Fruit fly (Drosophila melanogaster): ENCODE data around the gene ppk19.

ppk19 gene

dm6 chr3R:29690539-29690852 is 18.2 kb downstream of the ppk19 start (continued):
- TF ChIP-seq CG4854 (GFP tag; optimal IDR thresholded peaks at IDR 0.05) (no peak), otp (GFP tag; IDR thresholded peaks at IDR 0.05) (no peak), lab (GFP tag; optimal IDR thresholded peaks at IDR 0.05) (no peak), CG3726 (GFP tag; IDR thresholded peaks at IDR 0.05) (no peak), CG1832 (GFP tag; optimal IDR thresholded peaks at IDR 0.05) (no peak), Nf-YA (GFP tag; IDR thresholded peaks at IDR 0.05) (no peak), en (GFP tag; optimal IDR thresholded peaks at IDR 0.05) (peak; percentile 16), B-H1 (GFP tag; IDR thresholded peaks at IDR 0.05) (no peak), CG4360 (GFP tag; IDR thresholded peaks at IDR 0.05) (peak; percentile 56; the same call in 1 of the 2 replicates), CG13894 (tag; optimal IDR thresholded peaks at IDR 0.05) (no peak), Ssrp (tag; optimal IDR thresholded peaks at IDR 0.05) (peak; percentile 53), sc (optimal IDR thresholded peaks at IDR 0.05) (no peak), sc (GFP tag; optimal IDR thresholded peaks at IDR 0.05) (no peak), CG16779 (GFP tag; IDR thresholded peaks at IDR 0.05) (no peak), CG13775 (GFP tag; optimal IDR thresholded peaks at IDR 0.05) (peak; percentile 34), HHEX (GFP tag; optimal IDR thresholded peaks at IDR 0.05) (no peak), psq (GFP tag; optimal IDR thresholded peaks at IDR 0.05) (no peak), CG17568 (GFP tag; optimal IDR thresholded peaks at IDR 0.05) (peak; percentile 8), ap (GFP tag; IDR thresholded peaks at IDR 0.05) (no peak), vvl (GFP tag; IDR thresholded peaks at IDR 0.05) (peak; percentile 74), pan (optimal IDR thresholded peaks at IDR 0.05) (no peak), pan (GFP tag; optimal IDR thresholded peaks at IDR 0.05 in 1 of 2, IDR thresholded peaks at IDR 0.05 in 1 of 2) (no peak), lmd (GFP tag; IDR thresholded peaks at IDR 0.05) (peak; percentile 39; the same call in 1 of the 2 replicates), CG7556 (GFP tag; optimal IDR thresholded peaks at IDR 0.05) (peak; percentile 46), CG15696 (tag; optimal IDR thresholded peaks at IDR 0.05) (peak; percentile 28), bab2 (GFP tag; optimal IDR thresholded peaks at IDR 0.05) (peak; percentile 28), Aef1 (GFP tag; IDR thresholded peaks at IDR 0.05) (peak; percentile 29; the same call in 1 of the 3 replicates), Ada2b (GFP tag; IDR thresholded peaks at IDR 0.05) (peak; percentile 58), NfI (GFP tag; optimal IDR thresholded peaks at IDR 0.05) (peak; percentile 7), CG11696 (GFP tag; IDR thresholded peaks at IDR 0.05) (no peak), tna (GFP tag; IDR thresholded peaks at IDR 0.05; ENCODE audit: partially characterized antibody) (no peak), ind (GFP tag; optimal IDR thresholded peaks at IDR 0.05) (peak; percentile 19), trem (tag; optimal IDR thresholded peaks at IDR 0.05) (peak; percentile 39), CG43689 (GFP tag; IDR thresholded peaks at IDR 0.05) (peak; percentile 30; the same call in 1 of the 2 replicates), CoRest (tag; optimal IDR thresholded peaks at IDR 0.05) (peak; percentile 48), chif (GFP tag; optimal IDR thresholded peaks at IDR 0.05) (peak; percentile 4 to 46), Sox102F (GFP tag; optimal IDR thresholded peaks at IDR 0.05) (peak; percentile 69), gfzf (GFP tag; optimal IDR thresholded peaks at IDR 0.05) (no peak), CG17328 (GFP tag; IDR thresholded peaks at IDR 0.05) (peak; percentile 43; the same call in 1 of the 2 replicates), lola (GFP tag; optimal IDR thresholded peaks at IDR 0.05) (peak in 1 of 3 experiments; percentile 56), phol (tag; optimal IDR thresholded peaks at IDR 0.05) (peak; percentile 61), tgo (GFP tag; IDR thresholded peaks at IDR 0.05) (peak; percentile 19; the same call in 1 of the 3 replicates), repo (GFP tag; optimal IDR thresholded peaks at IDR 0.05) (no peak), Ptx1 (GFP tag; IDR thresholded peaks at IDR 0.05) (peak; percentile 29; the same call in 1 of the 2 replicates), prd (optimal IDR thresholded peaks at IDR 0.05) (no peak), prd (GFP tag; IDR thresholded peaks at IDR 0.05) (peak; percentile 36; the same call in 1 of the 3 replicates), oc (tag; optimal IDR thresholded peaks at IDR 0.05) (peak; percentile 44), pho (GFP tag; optimal IDR thresholded peaks at IDR 0.05) (no peak), Oli (tag; optimal IDR thresholded peaks at IDR 0.05) (peak; percentile 53), trh (GFP tag; optimal IDR thresholded peaks at IDR 0.05) (no peak), CG11504 (tag; optimal IDR thresholded peaks at IDR 0.05) (peak; percentile 71), Dek (tag; optimal IDR thresholded peaks at IDR 0.05) (peak; percentile 14)

Data from whole organism, embryonic.